Worm (Caenorhabditis elegans) whole organism, young adult: ENCODE data around the gene srlf-12.

ENCODE experiments used
- F10E7.11 ChIP-seq: sonication (generic microtip); optimal IDR thresholded peaks from 2 replicates; lab custom pipeline; 2017; ENCODE audit warnings: mild to moderate bottlenecking, missing genetic modification characterization, moderate library complexity, missing compliant biosample characterization
- F22D6.2 ChIP-seq: sonication (generic microtip); optimal IDR thresholded peaks from 2 replicates; lab custom pipeline; 2016; ENCODE audit warnings: mild to moderate bottlenecking, missing genetic modification characterization, missing compliant biosample characterization
- F49E8.2 ChIP-seq: sonication (generic microtip); optimal IDR thresholded peaks from 3 replicates; lab custom pipeline; 2017; ENCODE audit warnings: missing genetic modification characterization, mild to moderate bottlenecking, missing compliant biosample characterization, antibody characterized with exemption, moderate library complexity; ENCODE audit not compliant: insufficient read depth
- F52B5.7 ChIP-seq: sonication (generic microtip); optimal IDR thresholded peaks from 2 replicates; lab custom pipeline; 2016; ENCODE audit warnings: mild to moderate bottlenecking, missing genetic modification characterization, missing compliant biosample characterization
- F55B11.4 ChIP-seq: sonication (generic microtip); optimal IDR thresholded peaks from 2 replicates; lab custom pipeline; 2016; ENCODE audit warnings: missing compliant biosample characterization, missing genetic modification characterization, borderline replicate concordance; ENCODE audit not compliant: insufficient read depth
- Y53F4B.3 ChIP-seq: fragments of 200-800 bp; sonication (Bioruptor generic); IDR thresholded peaks from 2 replicates; pipeline ENCODE4 v1.3.6; 2022; ENCODE audit warnings: missing genetic modification reagents, missing genetic modification characterization, missing compliant biosample characterization
- Y53G8AR.9 ChIP-seq: fragments of 200-800 bp; sonication (Bioruptor generic); conservative IDR thresholded peaks from 2 replicates; pipeline ENCODE4 v1.3.6; 2022; ENCODE audit warnings: missing genetic modification reagents, missing genetic modification characterization, missing compliant biosample characterization
- ZK185.1 ChIP-seq: sonication (generic microtip); optimal IDR thresholded peaks from 2 replicates; lab custom pipeline; 2016; ENCODE audit warnings: mild to moderate bottlenecking, missing genetic modification characterization, missing compliant biosample characterization; ENCODE audit not compliant: poor library complexity, severe bottlenecking
- akir-1 ChIP-seq: fragments of 200-800 bp; sonication (Bioruptor generic); optimal IDR thresholded peaks from 2 replicates; lab custom pipeline; 2018; ENCODE audit warnings: mild to moderate bottlenecking, missing genetic modification characterization, moderate library complexity, missing compliant biosample characterization
- atf-7 ChIP-seq: sonication (generic microtip); optimal IDR thresholded peaks from 2 replicates; lab custom pipeline; 2017; ENCODE audit warnings: mild to moderate bottlenecking, missing genetic modification characterization, missing compliant biosample characterization
- ccch-3 ChIP-seq: fragments of 200-800 bp; sonication (Bioruptor generic); optimal IDR thresholded peaks from 2 replicates; lab custom pipeline; 2018; ENCODE audit warnings: mild to moderate bottlenecking, missing genetic modification characterization, missing compliant biosample characterization
- ceh-27 ChIP-seq: fragments of 200-800 bp; sonication (Bioruptor generic); optimal IDR thresholded peaks from 2 replicates; lab custom pipeline; 2018; ENCODE audit warnings: mild to moderate bottlenecking, missing genetic modification characterization, moderate library complexity, missing compliant biosample characterization
- dox-1 ChIP-seq: fragments of 200-800 bp; sonication (Bioruptor generic); IDR thresholded peaks from 2 replicates; pipeline ENCODE4 v1.3.6; 2022; ENCODE audit warnings: missing genetic modification reagents, missing genetic modification characterization, missing compliant biosample characterization
- dpff-1 ChIP-seq: sonication (generic microtip); optimal IDR thresholded peaks from 2 replicates; lab custom pipeline; 2017; ENCODE audit warnings: mild to moderate bottlenecking, missing genetic modification characterization, missing compliant biosample characterization
- egl-18 ChIP-seq: fragments of 200-800 bp; sonication (Bioruptor generic); IDR thresholded peaks from 2 replicates; pipeline ENCODE4 v1.3.6; 2022; ENCODE audit warnings: missing genetic modification reagents, missing genetic modification characterization, missing compliant biosample characterization
- egl-44 ChIP-seq: fragments of 200-800 bp; sonication (Bioruptor generic); IDR thresholded peaks from 2 replicates; pipeline ENCODE4 v1.3.6; 2022; ENCODE audit warnings: missing genetic modification reagents, missing genetic modification characterization, missing compliant biosample characterization
- egrh-3 ChIP-seq: fragments of 200-800 bp; sonication (Bioruptor generic); IDR thresholded peaks from 2 replicates; pipeline ENCODE4 v1.3.6; 2022; ENCODE audit warnings: missing genetic modification reagents, missing genetic modification characterization, missing compliant biosample characterization
- ets-4 ChIP-seq: fragments of 200-800 bp; sonication (Bioruptor generic); optimal IDR thresholded peaks from 2 replicates; lab custom pipeline; 2018; ENCODE audit warnings: mild to moderate bottlenecking, missing genetic modification characterization, missing compliant biosample characterization
- him-1 ChIP-seq: sonication (generic microtip); optimal IDR thresholded peaks from 2 replicates; lab custom pipeline; 2016; ENCODE audit warnings: missing genotype, missing genetic modification reagents, missing genetic modification characterization, missing compliant biosample characterization
- hlh-12 ChIP-seq: sonication (generic microtip); optimal IDR thresholded peaks from 2 replicates; lab custom pipeline; 2016; ENCODE audit warnings: missing genetic modification characterization, missing compliant biosample characterization
- hmg-1.2 ChIP-seq: fragments of 200-800 bp; sonication (Bioruptor generic); IDR thresholded peaks from 2 replicates; pipeline ENCODE4 v1.3.6; 2022; ENCODE audit warnings: missing genetic modification reagents, missing genetic modification characterization, missing compliant biosample characterization
- let-607 ChIP-seq, 2 experiments: fragments of 200-800 bp in 1 of 2; sonication (Bioruptor generic) in 1 of 2; sonication (generic microtip) in 1 of 2; optimal IDR thresholded peaks; 2 replicates each; lab custom pipeline; 2016 to 2018; ENCODE audit warnings: mild to moderate bottlenecking in 2 of 2, missing compliant biosample characterization in 2 of 2, missing genetic modification characterization in 2 of 2, moderate library complexity in 2 of 2, missing genotype in 1 of 2
- lin-54 ChIP-seq: fragments of 200-800 bp; sonication (Bioruptor generic); optimal IDR thresholded peaks from 2 replicates; lab custom pipeline; 2018; ENCODE audit warnings: mild to moderate bottlenecking, missing genetic modification characterization, missing compliant biosample characterization
- lsy-27 ChIP-seq: sonication (generic microtip); optimal IDR thresholded peaks from 2 replicates; lab custom pipeline; 2017; ENCODE audit warnings: missing genetic modification characterization, mild to moderate bottlenecking, missing compliant biosample characterization, antibody characterized with exemption, missing genotype, borderline replicate concordance; ENCODE audit not compliant: insufficient read depth
- madf-10 ChIP-seq: sonication (generic microtip); optimal IDR thresholded peaks from 2 replicates; lab custom pipeline; 2016; ENCODE audit warnings: mild to moderate bottlenecking, missing genetic modification characterization, missing compliant biosample characterization
- nfya-2 ChIP-seq: fragments of 200-800 bp; sonication (Bioruptor generic); IDR thresholded peaks from 2 replicates; pipeline ENCODE4 v1.3.6; 2022; ENCODE audit warnings: missing genetic modification reagents, missing genetic modification characterization, missing compliant biosample characterization
- nhr-80 ChIP-seq: sonication (generic microtip); optimal IDR thresholded peaks from 2 replicates; lab custom pipeline; 2016; ENCODE audit warnings: missing genetic modification characterization, missing compliant biosample characterization
- nhr-90 ChIP-seq: sonication (generic microtip); optimal IDR thresholded peaks from 2 replicates; lab custom pipeline; 2016; ENCODE audit warnings: missing genotype, mild to moderate bottlenecking, missing genetic modification characterization, missing compliant biosample characterization
- rec-8 ChIP-seq, 2 experiments: sonication (generic microtip); optimal IDR thresholded peaks; 2 replicates each; lab custom pipeline; 2016; ENCODE audit warnings: mild to moderate bottlenecking in 2 of 2, missing genetic modification characterization in 2 of 2, missing genetic modification reagents in 2 of 2, missing genotype in 2 of 2, missing biosample characterization in 1 of 2, missing compliant biosample characterization in 1 of 2, moderate library complexity in 1 of 2
- repo-1 ChIP-seq: sonication (generic microtip); optimal IDR thresholded peaks from 2 replicates; lab custom pipeline; 2017; ENCODE audit warnings: mild to moderate bottlenecking, missing genetic modification characterization, missing compliant biosample characterization
- sdz-38 ChIP-seq: sonication (generic microtip); optimal IDR thresholded peaks from 2 replicates; lab custom pipeline; 2016; ENCODE audit warnings: missing genotype, missing genetic modification characterization, missing compliant biosample characterization
- sea-2 ChIP-seq: fragments of 200-800 bp; sonication (Bioruptor generic); IDR thresholded peaks from 2 replicates; pipeline ENCODE4 v1.3.6; 2022; ENCODE audit warnings: missing genetic modification characterization, missing compliant biosample characterization
- snpc-1.3 ChIP-seq: sonication (generic microtip); optimal IDR thresholded peaks from 2 replicates; lab custom pipeline; 2017; ENCODE audit warnings: missing genetic modification characterization, mild to moderate bottlenecking, missing compliant biosample characterization, antibody characterized with exemption, moderate library complexity, missing genotype, missing genetic modification reagents; ENCODE audit not compliant: insufficient read depth
- tbx-9 ChIP-seq: sonication (generic microtip); optimal IDR thresholded peaks from 2 replicates; lab custom pipeline; 2016; ENCODE audit warnings: borderline replicate concordance, missing genetic modification characterization, inconsistent platforms, missing compliant biosample characterization
- unc-130 ChIP-seq: sonication (generic microtip); optimal IDR thresholded peaks from 2 replicates; lab custom pipeline; 2016; ENCODE audit warnings: missing genetic modification reagents, missing genetic modification characterization, missing compliant biosample characterization
- xnd-1 ChIP-seq: sonication (generic microtip); optimal IDR thresholded peaks from 2 replicates; lab custom pipeline; 2016; ENCODE audit warnings: missing genotype, missing genetic modification reagents, missing genetic modification characterization, missing compliant biosample characterization
- ztf-18 ChIP-seq: sonication (generic microtip); optimal IDR thresholded peaks from 2 replicates; lab custom pipeline; 2016; ENCODE audit warnings: missing genotype, mild to moderate bottlenecking, missing genetic modification characterization, missing compliant biosample characterization
- ztf-22 ChIP-seq: fragments of 200-800 bp; sonication (Bioruptor generic); optimal IDR thresholded peaks from 2 replicates; lab custom pipeline; 2018; ENCODE audit warnings: mild to moderate bottlenecking, missing genetic modification characterization, moderate library complexity, missing compliant biosample characterization
- ztf-26 ChIP-seq: sonication (generic microtip); optimal IDR thresholded peaks from 2 replicates; lab custom pipeline; 2017; ENCODE audit warnings: missing genetic modification characterization, missing compliant biosample characterization
- ztf-6 ChIP-seq: fragments of 200-800 bp; sonication (Bioruptor generic); IDR thresholded peaks from 2 replicates; pipeline ENCODE4 v1.3.6; 2022; ENCODE audit warnings: missing genetic modification reagents, missing genetic modification characterization, missing compliant biosample characterization

The srlf-12 gene

DNA sequence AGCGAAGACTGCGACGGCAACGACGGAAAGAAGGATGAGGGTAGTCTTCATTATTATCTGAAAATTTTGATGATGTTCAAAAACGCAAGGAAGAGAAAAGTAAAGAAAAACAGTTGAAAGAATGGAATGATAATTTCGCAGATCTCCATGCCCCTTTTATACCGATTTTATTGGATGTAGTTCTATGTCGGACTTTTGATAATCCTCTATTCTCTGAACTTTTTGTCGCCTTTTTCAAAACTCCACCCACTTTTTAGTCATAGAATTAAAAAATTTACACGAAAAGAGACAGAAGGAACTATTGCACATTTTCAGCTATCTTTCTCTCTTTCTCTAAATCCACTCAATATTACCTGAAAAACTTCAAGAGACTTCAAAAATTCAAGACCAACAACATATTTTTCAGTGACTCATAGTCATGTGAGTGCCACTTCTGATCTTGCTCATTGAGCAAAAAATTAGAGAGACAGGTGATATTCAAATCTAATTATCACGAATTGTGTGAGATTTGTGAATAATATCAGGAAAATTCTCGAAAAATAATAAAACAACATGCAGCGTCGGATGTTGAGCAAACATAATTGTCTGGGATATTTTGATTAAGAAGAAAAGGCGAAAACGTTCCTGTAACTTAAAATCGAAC lies 2.0 kb downstream of the srlf-12 start, which contains the start of gene F13E9.15:
Gene F13E9.15, minus strand, starts transcription at position 51 of the 643 bp plus-strand sequence.
- TF ChIP-seq ztf-26 (tag; lab: Kevin White, UChicago): no peak
- TF ChIP-seq egrh-3 (GFP tag; lab: Robert Waterston, UW): no peak
- TF ChIP-seq akir-1 (GFP tag; lab: Kevin White, UChicago): no peak
- no peak for TF ChIP-seq hlh-12 (tag; lab: Kevin White, UChicago)
- no peak for TF ChIP-seq ztf-6
- no peak for TF ChIP-seq him-1 (tag; lab: Kevin White, UChicago)
- TF ChIP-seq repo-1 (tag; lab: Kevin White, UChicago): no peak
- no peak for TF ChIP-seq atf-7 (tag; lab: Kevin White, UChicago)
- no peak for TF ChIP-seq ztf-22 (GFP tag; lab: Kevin White, UChicago)
- no peak for TF ChIP-seq F49E8.2 (tag; lab: Kevin White, UChicago)
- no peak for TF ChIP-seq ets-4 (GFP tag; lab: Kevin White, UChicago)
- TF ChIP-seq, all 124 proteins: peak for 0

ce11 chrIV:10887285-10887684 lies 4.6 kb downstream of the srlf-12 start, which contains the start of gene F13E9.16:
Gene F13E9.16, minus strand, starts transcription at chrIV:10887385.
- TF ChIP-seq rec-8 (tag; optimal IDR thresholded peaks at IDR 0.05; lab: Kevin White, UChicago) (no peak), tbx-9 (tag; lab: Kevin White, UChicago) (no peak), ccch-3 (GFP tag; lab: Kevin White, UChicago) (no peak), lsy-27 (tag; lab: Kevin White, UChicago) (no peak), egl-18 (GFP tag; lab: Robert Waterston, UW) (no peak), ztf-18 (tag; lab: Kevin White, UChicago) (no peak), akir-1 (GFP tag; lab: Kevin White, UChicago) (no peak), F22D6.2 (tag; lab: Kevin White, UChicago) (no peak), xnd-1 (tag; lab: Kevin White, UChicago) (no peak), nhr-80 (tag; lab: Kevin White, UChicago) (no peak), lin-54 (no peak), ZK185.1 (no peak), F55B11.4 (tag; lab: Kevin White, UChicago) (no peak), sdz-38 (tag; lab: Kevin White, UChicago) (no peak), snpc-1.3 (no peak)

- TF ChIP-seq sea-2 (no peak), F52B5.7 (tag; lab: Kevin White, UChicago) (no peak), dpff-1 (no peak)
Measured at ce11 chrIV:10885915-10886314, 6.0 kb downstream of the srlf-12 start, which contains the start of gene srlf-11. Gene srlf-11, minus strand, starts transcription at chrIV:10886015.

DNA sequence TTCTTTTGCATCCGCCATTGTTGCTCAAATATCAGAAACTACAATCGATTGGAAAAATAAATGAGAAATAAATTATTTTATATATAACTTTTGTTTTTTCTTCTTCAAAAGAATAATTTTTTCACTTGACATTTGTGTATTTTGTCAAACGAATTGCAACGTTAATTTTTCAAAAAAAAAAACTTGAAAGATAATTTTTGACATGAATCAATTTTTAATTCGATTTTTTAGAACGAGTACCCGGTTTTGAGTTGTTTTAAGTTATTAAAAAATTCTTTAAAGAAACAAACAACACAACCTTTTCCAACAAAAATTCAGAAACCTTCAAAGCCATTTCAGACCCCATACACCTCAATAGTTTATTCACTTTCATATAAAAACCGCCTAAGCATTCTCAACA lies 7.6 kb downstream of the srlf-12 start, which contains the start of gene F13E9.5:
Gene F13E9.5, minus strand, starts transcription at position 101 of the 400 bp plus-strand sequence.
- TF ChIP-seq madf-10 (no peak), sdz-38 (tag; lab: Kevin White, UChicago) (no peak)

DNA sequence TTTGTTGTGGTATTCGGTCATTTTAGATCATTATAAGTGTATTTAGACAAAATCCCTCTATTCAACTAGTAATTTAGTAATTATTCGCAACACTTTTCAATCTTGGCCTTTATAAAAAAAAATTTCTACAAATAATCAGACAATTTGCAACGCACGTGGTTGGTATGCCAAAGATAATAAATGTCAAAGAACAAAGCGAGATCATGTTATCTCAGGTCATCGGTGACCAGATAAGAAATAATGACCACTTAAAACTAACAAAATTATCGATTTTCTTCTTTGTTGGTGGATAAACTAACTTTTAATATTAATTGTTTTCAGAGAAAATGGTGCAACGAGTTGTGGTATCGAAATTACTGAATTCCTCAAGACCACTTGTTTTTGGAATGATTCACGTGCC lies 10.7 kb downstream of the srlf-12 start, which contains the start of gene F13E9.13:
Gene F13E9.13, plus strand, starts transcription at position 317 of the 400 bp plus-strand sequence.
- no peak for TF ChIP-seq nfya-2 (GFP tag; lab: Robert Waterston, UW)
- TF ChIP-seq Y53F4B.3: no peak
- no peak for TF ChIP-seq F10E7.11 (tag; lab: Kevin White, UChicago)
- TF ChIP-seq hmg-1.2 (GFP tag; lab: Robert Waterston, UW): no peak
- TF ChIP-seq Y53G8AR.9 (GFP tag; lab: Robert Waterston, UW): no peak
- no peak for TF ChIP-seq ccch-3 (GFP tag; lab: Kevin White, UChicago)
- no peak for TF ChIP-seq ets-4 (GFP tag; lab: Kevin White, UChicago)
- no peak for TF ChIP-seq let-607 (tag; optimal IDR thresholded peaks at IDR 0.05; lab: Kevin White, UChicago)
- TF ChIP-seq unc-130 (GFP tag; lab: Kevin White, UChicago): no peak
- TF ChIP-seq ceh-27: no peak
- no peak for TF ChIP-seq him-1 (tag; lab: Kevin White, UChicago)
- TF ChIP-seq egl-44: no peak
- TF ChIP-seq dox-1 (GFP tag; lab: Robert Waterston, UW): no peak
- no peak for TF ChIP-seq nhr-90 (tag; lab: Kevin White, UChicago)
- TF ChIP-seq egrh-3 (GFP tag; lab: Robert Waterston, UW): no peak
